Worm (Caenorhabditis elegans) whole organism, midembryonic: ENCODE data around the gene lact-8.

ENCODE experiments used
- T22C8.4 ChIP-seq: fragments of 200-800 bp; sonication (Bioruptor generic); IDR thresholded peaks from 2 replicates; pipeline ENCODE4 v1.3.6; 2022; ENCODE audit warnings: missing genetic modification characterization, missing compliant biosample characterization
- cog-1 ChIP-seq: sonication (generic microtip); optimal IDR thresholded peaks from 2 replicates; lab custom pipeline; 2016; ENCODE audit warnings: missing genetic modification characterization, missing compliant biosample characterization
- flt-1 ChIP-seq: fragments of 200-800 bp; sonication (Bioruptor generic); IDR thresholded peaks from 2 replicates; pipeline ENCODE4 v1.3.6; 2022; ENCODE audit warnings: missing genetic modification characterization, missing compliant biosample characterization
- klf-2 ChIP-seq: fragments of 200-800 bp; sonication (Bioruptor generic); conservative IDR thresholded peaks from 2 replicates; pipeline ENCODE4 v1.3.6; 2022; ENCODE audit warnings: missing genetic modification reagents, missing genetic modification characterization, missing compliant biosample characterization
- med-1 ChIP-seq: sonication (generic microtip); optimal IDR thresholded peaks from 2 replicates; lab custom pipeline; 2017; ENCODE audit warnings: missing genetic modification characterization, mild to moderate bottlenecking, missing compliant biosample characterization, antibody characterized with exemption, missing genetic modification reagents; ENCODE audit not compliant: insufficient read depth
- ref-1 ChIP-seq: fragments of 200-800 bp; sonication (Bioruptor generic); conservative IDR thresholded peaks from 2 replicates; pipeline ENCODE4 v1.3.6; 2022; ENCODE audit warnings: missing genetic modification reagents, missing genetic modification characterization, missing compliant biosample characterization
- tab-1 ChIP-seq: fragments of 200-800 bp; sonication (Bioruptor generic); IDR thresholded peaks from 2 replicates; pipeline ENCODE4 v1.3.6; 2022; ENCODE audit warnings: missing genetic modification characterization, missing compliant biosample characterization
- ztf-23 ChIP-seq: fragments of 200-800 bp; sonication (Bioruptor generic); IDR thresholded peaks from 2 replicates; pipeline ENCODE4 v1.3.6; 2022; ENCODE audit warnings: missing genetic modification reagents, missing genetic modification characterization, missing compliant biosample characterization
- ztf-29 ChIP-seq: fragments of 200-800 bp; sonication (Bioruptor generic); IDR thresholded peaks from 2 replicates; pipeline ENCODE4 v1.3.6; 2022; ENCODE audit warnings: missing genetic modification reagents, missing genetic modification characterization, missing compliant biosample characterization

lact-8 gene

DNA sequence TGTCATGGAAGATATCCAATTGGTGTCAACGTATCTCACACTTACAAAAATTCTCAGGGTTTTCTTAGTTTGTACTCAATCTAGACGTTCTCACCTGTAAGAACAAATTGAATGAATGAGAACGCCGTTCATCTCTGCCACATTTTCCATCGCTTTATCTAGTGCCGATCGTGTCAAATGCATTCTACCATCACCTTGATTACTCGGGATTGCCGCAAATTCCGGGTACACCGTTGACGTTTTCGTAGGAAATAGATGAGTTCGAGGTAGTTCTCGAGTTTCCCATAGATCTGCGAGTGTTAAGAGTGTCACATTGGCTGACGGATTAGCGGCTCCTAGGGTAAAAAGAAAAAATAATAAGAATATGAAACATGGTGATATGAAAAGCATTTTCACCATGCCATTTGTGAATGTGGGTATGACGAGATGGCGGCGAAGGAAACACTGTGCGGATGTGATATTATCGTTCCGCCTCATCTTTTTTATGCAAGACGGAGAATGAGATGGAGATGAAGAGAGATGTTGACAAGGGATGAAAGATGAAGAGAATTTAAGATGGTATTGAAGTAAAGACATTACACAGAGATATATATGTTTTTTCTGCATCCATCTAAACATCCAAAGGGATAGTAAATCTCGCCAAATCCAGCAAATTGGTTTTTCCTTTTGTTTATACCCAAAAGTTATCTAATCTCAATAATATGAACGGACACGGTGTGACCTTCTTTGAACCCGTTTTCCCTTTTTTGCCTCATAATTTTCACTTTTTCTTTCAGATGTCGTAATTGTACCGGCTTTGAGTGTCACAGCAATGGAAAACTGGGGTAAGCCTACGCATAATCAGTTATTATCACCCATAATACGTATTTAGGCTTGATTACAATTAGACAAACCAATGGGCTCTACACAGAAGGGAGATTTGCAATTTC, at the start of gene lact-8:
TSS of gene lact-8 (minus strand) at position 445 of the 929 bp plus-strand sequence.
- TF ChIP-seq ref-1 (GFP tag; lab: Robert Waterston, UW), result no peak
- no peak for TF ChIP-seq med-1
- no peak for TF ChIP-seq cog-1 (tag; lab: Kevin White, UChicago)
- TF ChIP-seq tab-1 (GFP tag; lab: Robert Waterston, UW), result no peak

DNA sequence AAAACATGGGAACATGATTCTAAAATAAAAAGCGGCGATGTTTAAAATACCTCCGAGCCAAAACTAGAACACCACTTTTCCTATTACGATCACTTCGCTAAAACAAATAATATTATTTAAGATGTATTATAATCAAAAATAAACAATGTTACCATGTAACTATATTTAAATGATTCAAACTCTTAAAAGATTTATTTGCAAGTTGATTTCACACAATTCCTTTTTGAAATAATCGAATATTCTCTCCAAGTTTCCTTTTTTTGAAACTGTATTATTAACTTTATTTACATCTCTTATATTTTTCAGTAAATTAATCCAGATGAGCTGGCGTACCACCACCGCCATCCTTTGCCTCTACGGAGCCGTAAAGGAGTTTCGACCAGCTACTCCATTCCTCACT, 47.8 kb upstream of the lact-8 start, which contains the start of gene folt-1:
TSS of gene folt-1 (plus strand) at position 301 of the 400 bp plus-strand sequence.
- TF ChIP-seq med-1 (no peak), ztf-29 (GFP tag; lab: Robert Waterston, UW) (no peak), cog-1 (tag; lab: Kevin White, UChicago) (no peak), T22C8.4 (GFP tag; lab: Robert Waterston, UW) (no peak), flt-1 (GFP tag; lab: Robert Waterston, UW) (no peak), ref-1 (GFP tag; lab: Robert Waterston, UW) (no peak), tab-1 (GFP tag; lab: Robert Waterston, UW) (no peak), klf-2 (GFP tag; lab: Robert Waterston, UW) (no peak), ztf-23 (no peak)

DNA sequence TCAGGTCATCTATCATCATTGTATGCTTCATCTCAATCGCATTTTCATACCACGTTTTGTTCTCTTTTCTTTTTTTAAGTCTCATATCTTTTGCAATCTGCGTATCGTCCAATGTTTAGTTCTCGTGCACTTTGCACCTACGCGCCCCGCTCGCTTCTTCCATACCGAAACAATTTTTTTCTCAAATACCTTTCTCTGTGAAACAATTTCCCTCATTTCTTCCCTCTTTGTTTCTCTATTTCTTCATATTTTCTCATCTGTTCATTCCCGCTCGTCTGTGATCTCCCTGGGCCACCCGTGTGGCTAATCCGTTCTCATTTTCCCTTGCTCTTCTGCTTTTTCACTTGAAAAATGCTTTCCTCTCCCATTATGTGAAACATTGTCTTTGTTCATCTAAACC, 46.9 kb upstream of the lact-8 start:
- TF ChIP-seq klf-2 (GFP tag; lab: Robert Waterston, UW) (no peak), ztf-23 (no peak), flt-1 (GFP tag; lab: Robert Waterston, UW) (no peak), tab-1 (GFP tag; lab: Robert Waterston, UW) (no peak), med-1 (no peak), ref-1 (GFP tag; lab: Robert Waterston, UW) (no peak), ztf-29 (GFP tag; lab: Robert Waterston, UW) (no peak), T22C8.4 (GFP tag; lab: Robert Waterston, UW) (no peak), cog-1 (tag; lab: Kevin White, UChicago) (no peak)

DNA sequence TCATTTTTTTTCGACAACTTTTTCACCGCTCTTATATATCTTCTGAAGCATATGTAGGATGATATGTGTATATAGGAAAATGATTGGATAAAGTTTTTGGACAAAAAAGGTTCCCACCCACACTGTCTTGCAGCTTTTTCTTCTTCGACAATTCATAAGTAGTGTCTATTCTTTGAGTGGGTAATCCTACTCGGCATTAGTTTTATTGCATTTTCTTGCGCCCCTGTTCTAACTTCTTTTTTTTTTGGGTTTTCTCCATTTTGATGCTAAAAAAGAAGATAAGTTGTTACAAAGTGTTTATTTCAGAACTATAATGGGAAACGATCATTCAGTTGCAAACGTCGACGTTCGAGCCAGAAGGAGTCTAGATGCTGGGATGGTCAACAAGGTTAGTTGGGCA, 40.9 kb upstream of the lact-8 start, which contains the start of gene glb-3:
TSS of gene glb-3 (plus strand) at position 301 of the 400 bp plus-strand sequence.
- TF ChIP-seq T22C8.4 (GFP tag; lab: Robert Waterston, UW) (no peak), ztf-29 (GFP tag; lab: Robert Waterston, UW) (no peak), tab-1 (GFP tag; lab: Robert Waterston, UW) (no peak), ref-1 (GFP tag; lab: Robert Waterston, UW) (no peak), ztf-23 (no peak), flt-1 (GFP tag; lab: Robert Waterston, UW) (no peak), cog-1 (tag; lab: Kevin White, UChicago) (no peak), med-1 (no peak), klf-2 (GFP tag; lab: Robert Waterston, UW) (no peak)

DNA sequence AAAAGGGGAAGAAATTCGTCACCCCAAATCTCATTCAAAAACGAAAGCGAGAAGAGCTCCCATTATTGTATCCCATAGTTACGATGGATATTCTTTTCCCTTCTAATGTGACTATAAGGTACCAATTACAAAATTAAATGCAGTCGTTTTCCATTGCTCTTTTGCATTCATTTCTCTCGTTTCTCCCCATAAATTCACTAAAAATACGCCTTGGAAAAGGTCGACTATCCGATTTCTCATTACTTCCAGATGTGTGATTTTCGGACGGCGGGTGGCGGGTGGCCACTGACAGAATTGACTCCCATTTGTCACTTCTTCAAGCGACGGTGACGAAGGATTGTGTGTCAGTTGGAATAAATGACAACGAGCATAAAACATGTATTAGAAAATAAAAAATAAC, 40.1 kb upstream of the lact-8 start:
- TF ChIP-seq med-1 (no peak), tab-1 (GFP tag; lab: Robert Waterston, UW) (no peak), cog-1 (tag; lab: Kevin White, UChicago) (no peak), T22C8.4 (GFP tag; lab: Robert Waterston, UW) (no peak), klf-2 (GFP tag; lab: Robert Waterston, UW) (no peak), ztf-23 (no peak), ztf-29 (GFP tag; lab: Robert Waterston, UW) (no peak), ref-1 (GFP tag; lab: Robert Waterston, UW) (no peak), flt-1 (GFP tag; lab: Robert Waterston, UW) (no peak)

DNA sequence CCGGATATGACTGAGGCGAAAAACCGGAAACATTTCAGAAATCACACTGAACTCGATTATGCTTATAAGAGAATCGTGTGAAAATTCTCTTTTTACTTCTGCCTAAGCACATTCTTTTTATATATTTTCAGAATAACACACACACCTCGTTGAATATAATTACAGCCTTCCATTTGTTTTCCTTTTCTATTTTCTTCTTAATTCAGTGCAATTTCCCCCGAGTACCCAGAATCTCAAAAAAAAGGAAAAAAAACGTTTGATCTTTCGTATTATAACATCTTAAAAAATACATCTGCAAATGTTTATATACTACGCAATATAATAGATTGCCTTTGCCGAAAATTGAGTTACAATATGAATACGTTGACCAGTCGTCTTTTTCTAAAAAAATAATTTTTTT, 38.4 kb upstream of the lact-8 start:
- TF ChIP-seq flt-1 (GFP tag; lab: Robert Waterston, UW) (no peak), ref-1 (GFP tag; lab: Robert Waterston, UW) (no peak), ztf-29 (GFP tag; lab: Robert Waterston, UW) (no peak), T22C8.4 (GFP tag; lab: Robert Waterston, UW) (no peak), cog-1 (tag; lab: Kevin White, UChicago) (no peak), ztf-23 (no peak), med-1 (no peak), tab-1 (GFP tag; lab: Robert Waterston, UW) (no peak), klf-2 (GFP tag; lab: Robert Waterston, UW) (no peak)

DNA sequence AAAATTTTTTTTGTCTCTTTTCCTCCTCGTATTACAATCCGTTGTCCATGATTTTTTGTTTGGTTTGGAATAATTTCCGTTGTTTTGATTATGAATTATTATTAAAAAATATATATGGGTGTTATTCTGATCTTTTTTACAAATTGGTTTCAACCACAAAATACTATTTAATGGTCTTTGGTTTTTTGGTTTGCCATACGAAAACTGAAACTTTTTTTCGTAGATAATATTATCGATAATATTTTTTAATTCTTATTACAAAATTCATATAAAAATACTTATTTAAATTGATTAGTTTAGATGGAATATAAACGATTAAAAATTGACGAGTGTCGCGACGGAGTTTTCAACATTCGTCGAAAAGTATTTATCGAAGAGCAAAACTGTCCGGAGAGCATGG, 33.8 kb upstream of the lact-8 start, which contains the start of gene jmjd-5:
TSS of gene jmjd-5 (plus strand) at position 301 of the 400 bp plus-strand sequence.
- TF ChIP-seq cog-1 (tag; lab: Kevin White, UChicago) (no peak), klf-2 (GFP tag; lab: Robert Waterston, UW) (no peak), flt-1 (GFP tag; lab: Robert Waterston, UW) (no peak)

DNA sequence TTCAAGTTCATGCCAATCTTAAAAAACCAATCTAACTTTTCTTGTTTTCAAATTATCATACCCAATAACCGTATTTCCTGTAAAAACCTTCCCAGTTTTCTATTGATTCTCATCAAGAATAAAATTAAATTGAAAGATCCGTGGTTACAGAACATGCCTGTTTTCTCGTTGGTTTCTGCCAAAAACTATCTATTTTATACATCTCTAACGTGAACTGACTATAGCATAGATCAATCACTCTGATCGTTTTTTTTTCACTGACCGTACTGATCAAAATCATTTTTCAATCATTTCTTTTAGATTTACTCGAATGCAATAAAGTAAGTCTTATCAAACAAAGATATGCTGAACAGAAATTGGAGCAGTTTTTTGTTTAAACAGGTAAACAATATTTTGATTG, 31.5 kb upstream of the lact-8 start, which contains the start of gene C06H2.2:
TSS of gene C06H2.2 (plus strand) at position 301 of the 400 bp plus-strand sequence.
- no peak for TF ChIP-seq ref-1 (GFP tag; lab: Robert Waterston, UW)
- no peak for TF ChIP-seq klf-2 (GFP tag; lab: Robert Waterston, UW)
- TF ChIP-seq flt-1 (GFP tag; lab: Robert Waterston, UW), result no peak
- TF ChIP-seq ztf-29 (GFP tag; lab: Robert Waterston, UW), result no peak
- no peak for TF ChIP-seq med-1
- TF ChIP-seq tab-1 (GFP tag; lab: Robert Waterston, UW), result no peak
- no peak for TF ChIP-seq ztf-23
- no peak for TF ChIP-seq cog-1 (tag; lab: Kevin White, UChicago)
- no peak for TF ChIP-seq T22C8.4 (GFP tag; lab: Robert Waterston, UW)

DNA sequence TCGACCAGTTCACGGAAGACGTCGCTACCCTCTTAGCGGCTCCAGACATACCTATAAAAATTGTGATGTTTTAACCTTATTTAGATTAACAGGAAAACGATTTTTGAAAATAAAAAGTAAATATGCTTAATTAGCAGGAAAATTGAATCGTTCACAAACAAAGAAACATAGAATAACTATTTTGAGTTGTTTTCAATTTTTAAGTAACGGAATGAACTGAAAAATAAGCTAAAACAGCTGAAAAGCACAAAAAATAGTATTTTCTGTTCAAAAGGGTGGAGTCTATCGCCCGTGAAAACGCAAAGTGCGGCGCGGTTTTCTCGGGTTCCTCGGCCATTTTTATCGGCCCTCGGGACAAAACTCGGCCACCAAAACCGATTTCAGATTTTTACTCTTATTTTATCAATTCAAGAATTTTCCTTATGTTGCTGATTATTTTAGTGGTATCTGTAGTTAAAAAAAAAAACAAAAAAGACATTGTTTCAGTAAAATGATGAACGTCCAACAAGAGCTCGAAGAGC, 30.5 kb upstream of the lact-8 start, which contains the start of the genes atp-5 and lmtr-3:
TSS of gene atp-5 (minus strand) at position 51 of the 521 bp plus-strand sequence.
TSS of gene lmtr-3 (plus strand) at position 370 of the 521 bp plus-strand sequence.
- TF ChIP-seq cog-1 (tag; lab: Kevin White, UChicago) (peak; percentile 34), flt-1 (GFP tag; lab: Robert Waterston, UW) (peak; percentile 60), ztf-23 (peak; percentile 76), tab-1 (GFP tag; lab: Robert Waterston, UW) (no peak), T22C8.4 (GFP tag; lab: Robert Waterston, UW) (peak; percentile 57; the same call in 1 of the 2 replicates), ztf-29 (GFP tag; lab: Robert Waterston, UW) (no peak), ref-1 (GFP tag; lab: Robert Waterston, UW) (no peak), klf-2 (GFP tag; lab: Robert Waterston, UW) (no peak), med-1 (no peak)
